Fruit fly (Drosophila melanogaster) whole organism, embryonic: ENCODE data around the gene CG13631.

ENCODE experiments used
- Aef1 ChIP-seq: fragments of 200-800 bp; sonication (Bioruptor generic); IDR thresholded peaks from 3 replicates; pipeline ENCODE4 v1.3.6; 2022; ENCODE audit warnings: missing biosample characterization, missing genetic modification characterization
- CG10543 ChIP-seq: fragments of 200-800 bp; sonication (Bioruptor generic); optimal IDR thresholded peaks from 3 replicates; lab custom pipeline; 2017; ENCODE audit warnings: missing biosample characterization, mild to moderate bottlenecking, missing genetic modification characterization, moderate library complexity
- CG11723 ChIP-seq: fragments of 200-800 bp; sonication (Bioruptor generic); optimal IDR thresholded peaks from 2 replicates; lab custom pipeline; 2017; ENCODE audit warnings: missing biosample characterization, mild to moderate bottlenecking, missing genetic modification characterization
- CG12391 ChIP-seq: fragments of 200-800 bp; sonication (Bioruptor generic); optimal IDR thresholded peaks from 3 replicates; lab custom pipeline; 2018; ENCODE audit warnings: missing biosample characterization, mild to moderate bottlenecking, missing genetic modification characterization, moderate library complexity
- CG14014 ChIP-seq: fragments of 200-800 bp; sonication (Bioruptor generic); IDR thresholded peaks from 2 replicates; pipeline ENCODE4 v1.3.6; 2022; ENCODE audit warnings: missing biosample characterization, missing genetic modification characterization
- CG15479 ChIP-seq: fragments of 200-800 bp; sonication (Bioruptor generic); optimal IDR thresholded peaks from 3 replicates; lab custom pipeline; 2019; ENCODE audit warnings: missing biosample characterization, mild to moderate bottlenecking, missing genetic modification characterization, moderate library complexity
- CG16815 ChIP-seq: fragments of 200-800 bp; sonication (Bioruptor generic); optimal IDR thresholded peaks from 3 replicates; lab custom pipeline; 2017; ENCODE audit warnings: missing biosample characterization, mild to moderate bottlenecking, missing genetic modification characterization
- CG17328 ChIP-seq: fragments of 200-800 bp; sonication (Bioruptor generic); IDR thresholded peaks from 2 replicates; pipeline ENCODE4 v1.3.6; 2022; ENCODE audit warnings: missing biosample characterization, missing genetic modification characterization
- CG17385 ChIP-seq: fragments of 200-800 bp; sonication (Bioruptor generic); optimal IDR thresholded peaks from 3 replicates; lab custom pipeline; 2018; ENCODE audit warnings: missing biosample characterization, mild to moderate bottlenecking, missing genetic modification characterization
- CG17568 ChIP-seq: fragments of 200-800 bp; sonication (Bioruptor generic); optimal IDR thresholded peaks from 2 replicates; lab custom pipeline; 2018; ENCODE audit warnings: missing biosample characterization, mild to moderate bottlenecking, missing genetic modification characterization, moderate library complexity
- CG2116 ChIP-seq: fragments of 200-800 bp; sonication (Bioruptor generic); optimal IDR thresholded peaks from 3 replicates; lab custom pipeline; 2018; ENCODE audit warnings: missing biosample characterization, mild to moderate bottlenecking, missing genetic modification characterization
- CG31224 ChIP-seq: fragments of 200-800 bp; sonication (Bioruptor generic); IDR thresholded peaks from 2 replicates; pipeline ENCODE4 v1.3.6; 2022; ENCODE audit warnings: missing biosample characterization, missing genetic modification characterization
- CG33557 ChIP-seq: fragments of 200-800 bp; sonication (Bioruptor generic); optimal IDR thresholded peaks from 2 replicates; lab custom pipeline; 2019; ENCODE audit warnings: missing biosample characterization, mild to moderate bottlenecking, missing genetic modification characterization, moderate library complexity
- CG4360 ChIP-seq: fragments of 200-800 bp; sonication (Bioruptor generic); IDR thresholded peaks from 2 replicates; pipeline ENCODE4 v1.3.6; 2022; ENCODE audit warnings: missing biosample characterization, missing genetic modification characterization
- CG4730 ChIP-seq: fragments of 200-800 bp; sonication (Bioruptor generic); IDR thresholded peaks from 2 replicates; pipeline ENCODE4 v1.3.6; 2022; ENCODE audit warnings: missing biosample characterization, missing genetic modification characterization
- CG4854 ChIP-seq: fragments of 200-800 bp; sonication (Bioruptor generic); optimal IDR thresholded peaks from 2 replicates; lab custom pipeline; 2016; ENCODE audit warnings: missing biosample characterization, missing genetic modification characterization, inconsistent platforms
- CG6689 ChIP-seq: fragments of 200-800 bp; sonication (Bioruptor generic); IDR thresholded peaks from 2 replicates; pipeline ENCODE4 v1.3.6; 2022; ENCODE audit warnings: missing biosample characterization, missing genetic modification characterization
- CG8089 ChIP-seq: fragments of 200-800 bp; sonication (Bioruptor generic); optimal IDR thresholded peaks from 3 replicates; lab custom pipeline; 2016; ENCODE audit warnings: missing biosample characterization, missing genetic modification characterization
- CG8281 ChIP-seq: fragments of 200-800 bp; sonication (Bioruptor generic); optimal IDR thresholded peaks from 2 replicates; lab custom pipeline; 2018; ENCODE audit warnings: missing biosample characterization, mild to moderate bottlenecking, missing genetic modification characterization, moderate library complexity
- CG9215 ChIP-seq: fragments of 200-800 bp; sonication (Bioruptor generic); IDR thresholded peaks from 2 replicates; pipeline ENCODE4 v1.3.6; 2022; ENCODE audit warnings: missing biosample characterization, missing genetic modification characterization
- CG9437 ChIP-seq: fragments of 200-800 bp; sonication (Bioruptor generic); optimal IDR thresholded peaks from 2 replicates; lab custom pipeline; 2018; ENCODE audit warnings: missing biosample characterization, mild to moderate bottlenecking, missing genetic modification characterization
- CG9932 ChIP-seq: fragments of 200-800 bp; sonication (Bioruptor generic); IDR thresholded peaks from 2 replicates; pipeline ENCODE4 v1.3.6; 2022; ENCODE audit warnings: missing biosample characterization, missing genetic modification characterization
- D ChIP-seq, 2 experiments: fragments of 200-800 bp in 1 of 2; fragments of >200 bp in 1 of 2; sonication (Bioruptor generic) in 1 of 2; optimal IDR thresholded peaks; 2 replicates in 1 of 2; 3 replicates in 1 of 2; lab custom pipeline; 2017; ENCODE audit warnings: mild to moderate bottlenecking in 1 of 2, missing biosample characterization in 1 of 2, missing genetic modification characterization in 1 of 2, missing genetic modification reagents in 1 of 2
- D19B ChIP-seq: fragments of 200-800 bp; sonication (Bioruptor generic); optimal IDR thresholded peaks from 2 replicates; lab custom pipeline; 2017; ENCODE audit warnings: missing biosample characterization, mild to moderate bottlenecking, missing genetic modification characterization
- E2f2 ChIP-seq: fragments of 200-800 bp; sonication (Bioruptor generic); IDR thresholded peaks from 2 replicates; pipeline ENCODE4 v1.3.6; 2022; ENCODE audit warnings: missing biosample characterization, missing genetic modification characterization
- Ets97D ChIP-seq: fragments of 200-800 bp; sonication (Bioruptor generic); optimal IDR thresholded peaks from 3 replicates; lab custom pipeline; 2016; ENCODE audit warnings: missing biosample characterization, missing genetic modification characterization
- Hand ChIP-seq: fragments of 200-800 bp; sonication (Bioruptor generic); optimal IDR thresholded peaks from 2 replicates; lab custom pipeline; 2017; ENCODE audit warnings: mild to moderate bottlenecking, missing biosample characterization, missing genetic modification reagents, missing genetic modification characterization
- Lim3 ChIP-seq: fragments of 200-800 bp; sonication (Bioruptor generic); IDR thresholded peaks from 2 replicates; pipeline ENCODE4 v1.3.6; 2022; ENCODE audit warnings: missing biosample characterization, missing genetic modification characterization
- Lpt ChIP-seq: fragments of >200 bp; optimal IDR thresholded peaks from 2 replicates; lab custom pipeline; 2018; ENCODE audit warnings: missing biosample characterization, missing genetic modification characterization
- Neu2 ChIP-seq: fragments of 200-800 bp; sonication (Bioruptor generic); optimal IDR thresholded peaks from 3 replicates; lab custom pipeline; 2016; ENCODE audit warnings: missing biosample characterization, missing genetic modification characterization, borderline replicate concordance
- Sox100B ChIP-seq: fragments of 200-800 bp; sonication (Bioruptor generic); optimal IDR thresholded peaks from 3 replicates; lab custom pipeline; 2018; ENCODE audit warnings: missing biosample characterization, mild to moderate bottlenecking, missing genetic modification characterization
- ab ChIP-seq: fragments of 200-800 bp; sonication (Bioruptor generic); optimal IDR thresholded peaks from 2 replicates; lab custom pipeline; 2016; ENCODE audit warnings: missing biosample characterization, missing genetic modification characterization
- al ChIP-seq: fragments of 200-800 bp; sonication (Bioruptor generic); IDR thresholded peaks from 2 replicates; pipeline ENCODE4 v1.3.6; 2022; ENCODE audit warnings: missing biosample characterization, missing genetic modification characterization
- az2 ChIP-seq: fragments of 200-800 bp; sonication (Bioruptor generic); optimal IDR thresholded peaks from 3 replicates; lab custom pipeline; 2016; ENCODE audit warnings: missing biosample characterization, missing genetic modification characterization
- dan ChIP-seq: fragments of 200-800 bp; sonication (Bioruptor generic); IDR thresholded peaks from 2 replicates; pipeline ENCODE4 v1.3.6; 2022; ENCODE audit warnings: missing biosample characterization, missing genetic modification characterization
- disco-r ChIP-seq: fragments of 200-800 bp; sonication (Bioruptor generic); optimal IDR thresholded peaks from 2 replicates; lab custom pipeline; 2016; ENCODE audit warnings: missing biosample characterization, missing genetic modification characterization
- dmrt11E ChIP-seq: fragments of 200-800 bp; sonication (Bioruptor generic); optimal IDR thresholded peaks from 3 replicates; lab custom pipeline; 2018; ENCODE audit warnings: missing biosample characterization, mild to moderate bottlenecking, missing genetic modification characterization, moderate library complexity
- eve ChIP-seq, 2 experiments: fragments of >200 bp; optimal IDR thresholded peaks; 2 replicates each; lab custom pipeline; 2017; ENCODE audit warnings: missing biosample characterization in 2 of 2, missing genetic modification characterization in 2 of 2
- ewg ChIP-seq: fragments of 200-800 bp; sonication (Bioruptor generic); optimal IDR thresholded peaks from 3 replicates; lab custom pipeline; 2017; ENCODE audit warnings: mild to moderate bottlenecking, missing biosample characterization, missing genetic modification reagents, missing genetic modification characterization
- kay ChIP-seq: fragments of 200-800 bp; sonication (Bioruptor generic); optimal IDR thresholded peaks from 2 replicates; lab custom pipeline; 2016; ENCODE audit warnings: missing biosample characterization, missing genetic modification characterization
- mld ChIP-seq: fragments of 200-800 bp; sonication (Bioruptor generic); IDR thresholded peaks from 3 replicates; pipeline ENCODE4 v1.3.6; 2022; ENCODE audit warnings: missing biosample characterization, missing genetic modification characterization; ENCODE audit not compliant: partially characterized antibody
- otp ChIP-seq: fragments of 200-800 bp; sonication (Bioruptor generic); IDR thresholded peaks from 3 replicates; pipeline ENCODE4, ENCODE4 v1.3.6; 2022; ENCODE audit warnings: missing biosample characterization, missing genetic modification characterization
- peb ChIP-seq: fragments of 200-800 bp; sonication (Bioruptor generic); IDR thresholded peaks from 2 replicates; pipeline ENCODE4 v1.3.6; 2022; ENCODE audit warnings: missing biosample characterization, missing genetic modification characterization
- rib ChIP-seq: fragments of 200-800 bp; sonication (Bioruptor generic); IDR thresholded peaks from 2 replicates; pipeline ENCODE4 v1.3.6; 2022; ENCODE audit warnings: missing biosample characterization, missing genetic modification characterization
- slbo ChIP-seq: fragments of 200-800 bp; sonication (Bioruptor generic); IDR thresholded peaks from 2 replicates; pipeline ENCODE4 v1.3.6; 2022; ENCODE audit warnings: missing biosample characterization, missing genetic modification characterization
- stwl ChIP-seq: fragments of 200-800 bp; sonication (Bioruptor generic); optimal IDR thresholded peaks from 3 replicates; lab custom pipeline; 2018; ENCODE audit warnings: missing biosample characterization, mild to moderate bottlenecking, missing genetic modification characterization, moderate library complexity
- tna ChIP-seq: fragments of 200-800 bp; sonication (Bioruptor generic); IDR thresholded peaks from 2 replicates; pipeline ENCODE4 v1.3.6; 2022; ENCODE audit warnings: missing biosample characterization, missing genetic modification characterization; ENCODE audit not compliant: partially characterized antibody
- unc-4 ChIP-seq: fragments of 200-800 bp; sonication (Bioruptor generic); IDR thresholded peaks from 2 replicates; pipeline ENCODE4 v1.3.6; 2022; ENCODE audit warnings: missing biosample characterization, missing genetic modification characterization; ENCODE audit not compliant: partially characterized antibody

Gene CG13631

dm6 chr3R:24771273-24772231 is 2.4 kb downstream of the CG13631 start, which contains the start of gene CG42331 (continued):
- TF ChIP-seq stwl (tag; lab: Kevin White, UChicago) (no peak), Ets97D (GFP tag; lab: Kevin White, UChicago) (peak; percentile 14), dmrt11E (tag; lab: Kevin White, UChicago) (no peak), disco-r (GFP tag; lab: Kevin White, UChicago) (peak; percentile 9), CG2116 (GFP tag; lab: Kevin White, UChicago) (peak; percentile 23), CG4730 (GFP tag; lab: Robert Waterston, UW) (no peak), CG17385 (GFP tag; lab: Kevin White, UChicago) (peak; percentile 51), slbo (peak; percentile 47; the same call in 1 of the 2 replicates), CG16815 (no peak), az2 (GFP tag; lab: Kevin White, UChicago) (peak; percentile 32), CG8089 (GFP tag; lab: Kevin White, UChicago) (no peak), CG12391 (tag; lab: Kevin White, UChicago) (peak; percentile 46), CG14014 (GFP tag; lab: Robert Waterston, UW) (no peak), CG8281 (tag; lab: Kevin White, UChicago) (peak; percentile 72), CG17568 (peak; percentile 8), eve (GFP tag; optimal IDR thresholded peaks at IDR 0.05; lab: Kevin White, UChicago) (peak in 1 of 2 experiments; percentile 61), CG15479 (GFP tag; lab: Kevin White, UChicago) (no peak), dan (GFP tag; lab: Robert Waterston, UW) (no peak), CG9437 (peak; percentile 66), CG9215 (GFP tag; lab: Robert Waterston, UW) (no peak), ab (GFP tag; lab: Kevin White, UChicago) (no peak), CG10543 (peak; percentile 85), kay (GFP tag; lab: Kevin White, UChicago) (no peak), rib (no peak), Sox100B (GFP tag; lab: Kevin White, UChicago) (peak; percentile 53), CG11723 (GFP tag; lab: Kevin White, UChicago) (peak; percentile 14), CG4360 (GFP tag; lab: Robert Waterston, UW) (0 out of 2 replicates have a peak, but pooled peaks have one; percentile 14), Neu2 (no peak), al (peak; percentile 48; the same call in 1 of the 2 replicates), Lpt (GFP tag; lab: Kevin White, UChicago) (no peak), mld (GFP tag; lab: Robert Waterston, UW) (no peak), CG4854 (GFP tag; lab: Kevin White, UChicago) (no peak), otp (GFP tag; lab: Robert Waterston, UW) (no peak), ewg (GFP tag; lab: Kevin White, UChicago) (peak; percentile 15), Hand (GFP tag; lab: Kevin White, UChicago) (peak; percentile 28), CG31224 (no peak), D19B (GFP tag; lab: Kevin White, UChicago) (peak; percentile 61), CG9932 (GFP tag; lab: Robert Waterston, UW) (0 out of 2 replicates have a peak, but pooled peaks have one; percentile 6), Aef1 (GFP tag; lab: Robert Waterston, UW) (peak; percentile 55; the same call in 2 of the 3 replicates), CG17328 (GFP tag; lab: Robert Waterston, UW) (no peak), peb (no peak), E2f2 (GFP tag; lab: Robert Waterston, UW) (no peak), tna (GFP tag; lab: Robert Waterston, UW) (no peak), CG33557 (GFP tag; lab: Kevin White, UChicago) (no peak), unc-4 (GFP tag; lab: Robert Waterston, UW) (no peak), Lim3 (no peak), CG6689 (GFP tag; lab: Robert Waterston, UW) (peak; percentile 57; the same call in 1 of the 2 replicates), D (optimal IDR thresholded peaks at IDR 0.05; lab: Kevin White, UChicago) (no peak), D (GFP tag; optimal IDR thresholded peaks at IDR 0.05; lab: Kevin White, UChicago) (peak; percentile 35)
